Fruit fly (Drosophila melanogaster) whole organism: Measurements from ENCODE around the gene Hsp22.

Experiments used
- CG8478 ChIP-seq: fragments of >200 bp; optimal IDR thresholded peaks from 2 replicates; lab custom pipeline; 2018; ENCODE audit warnings: inconsistent platforms
- psq ChIP-seq: fragments of >200 bp; optimal IDR thresholded peaks from 2 replicates; lab custom pipeline; 2017
- usp ChIP-seq: fragments of >200 bp; optimal IDR thresholded peaks from 2 replicates; lab custom pipeline; 2017; ENCODE audit warnings: missing biosample characterization, missing genetic modification characterization, mixed read lengths

dm6 chr3L:9339021-9339420, 33.7 kb upstream of the Hsp22 start:
- TF ChIP-seq psq (lab: Kevin White, UChicago) (no peak), usp (GFP tag; lab: Kevin White, UChicago) (no peak), CG8478 (lab: Kevin White, UChicago) (no peak)
